Fruit fly (Drosophila melanogaster) whole organism, prepupa: ENCODE results near the gene Nph.

Experiments used
- Blimp-1 ChIP-seq: fragments of 200-800 bp; sonication (Bioruptor generic); optimal IDR thresholded peaks from 3 replicates; lab custom pipeline; 2017; ENCODE audit warnings: missing biosample characterization, missing genetic modification characterization, mild to moderate bottlenecking, moderate library complexity, missing genetic modification reagents
- CG1621 ChIP-seq: fragments of 200-800 bp; sonication (Bioruptor generic); optimal IDR thresholded peaks from 3 replicates; lab custom pipeline; 2018; ENCODE audit warnings: missing biosample characterization, mild to moderate bottlenecking, missing genetic modification characterization
- CG3032 ChIP-seq: fragments of 200-800 bp; optimal IDR thresholded peaks from 2 replicates; lab custom pipeline; 2019; ENCODE audit warnings: missing biosample characterization, mild to moderate bottlenecking, missing genetic modification characterization, moderate library complexity
- Eip75B ChIP-seq: fragments of 200-800 bp; sonication (Bioruptor generic); optimal IDR thresholded peaks from 3 replicates; lab custom pipeline; 2016; ENCODE audit warnings: missing biosample characterization, missing genetic modification characterization
- Eip93F ChIP-seq: fragments of 200-800 bp; sonication (Bioruptor generic); optimal IDR thresholded peaks from 2 replicates; lab custom pipeline; 2016; ENCODE audit warnings: missing biosample characterization, mild to moderate bottlenecking, missing genetic modification characterization
- Ets21C ChIP-seq: fragments of 200-800 bp; sonication (Bioruptor generic); optimal IDR thresholded peaks from 3 replicates; lab custom pipeline; 2016; ENCODE audit warnings: missing biosample characterization, missing genetic modification characterization
- Ets96B ChIP-seq: fragments of 200-800 bp; optimal IDR thresholded peaks from 2 replicates; lab custom pipeline; 2019; ENCODE audit warnings: missing biosample characterization, mild to moderate bottlenecking, missing genetic modification characterization, moderate library complexity
- Gug ChIP-seq: fragments of 200-800 bp; sonication (Bioruptor generic); IDR thresholded peaks from 2 replicates; pipeline ENCODE4 v1.3.6; 2022; ENCODE audit warnings: missing biosample characterization, missing genetic modification characterization
- Hr38 ChIP-seq: sonication (Bioruptor generic); optimal IDR thresholded peaks from 2 replicates; lab custom pipeline; 2016; ENCODE audit warnings: missing biosample characterization, missing genetic modification characterization
- Sox14 ChIP-seq: fragments of 200-800 bp; sonication (Bioruptor generic); optimal IDR thresholded peaks from 3 replicates; lab custom pipeline; 2016; ENCODE audit warnings: missing biosample characterization, missing genetic modification characterization
- topi ChIP-seq: fragments of 200-800 bp; sonication (Bioruptor generic); optimal IDR thresholded peaks from 3 replicates; lab custom pipeline; 2016; ENCODE audit warnings: missing biosample characterization, missing genetic modification characterization

DNA sequence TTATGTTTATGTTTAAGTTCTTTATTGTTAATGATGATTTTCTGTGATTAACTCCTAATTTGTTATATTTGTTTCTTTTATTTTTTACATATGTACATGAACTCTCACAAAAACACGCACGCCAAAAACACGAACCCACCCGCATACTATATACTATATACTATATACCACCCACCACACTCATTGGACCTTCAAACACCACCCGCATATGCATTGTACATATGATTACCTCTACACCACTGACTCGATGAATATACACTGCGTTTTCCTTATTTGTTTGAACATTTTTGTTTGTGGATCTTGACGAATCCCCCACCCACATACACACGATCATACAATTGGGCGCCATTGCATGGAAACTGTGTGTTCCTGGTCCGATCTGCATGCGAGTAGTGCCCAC, 27.6 kb upstream of the Nph start:
- TF ChIP-seq Sox14 (GFP tag; lab: Kevin White, UChicago) (no peak), Eip93F (GFP tag; lab: Kevin White, UChicago) (no peak), Gug (GFP tag; lab: Robert Waterston, UW) (no peak), Blimp-1 (GFP tag; lab: Kevin White, UChicago) (no peak), CG3032 (tag; lab: Kevin White, UChicago) (no peak), Eip75B (GFP tag; lab: Kevin White, UChicago) (no peak), Ets21C (GFP tag; lab: Kevin White, UChicago) (no peak), Hr38 (GFP tag; lab: Kevin White, UChicago) (no peak), Ets96B (tag; lab: Kevin White, UChicago) (no peak), topi (GFP tag; lab: Kevin White, UChicago) (no peak), CG1621 (no peak)
